Fruit fly (Drosophila melanogaster): ENCODE measurements around the gene PolD1.

PolD1 gene

DNA sequence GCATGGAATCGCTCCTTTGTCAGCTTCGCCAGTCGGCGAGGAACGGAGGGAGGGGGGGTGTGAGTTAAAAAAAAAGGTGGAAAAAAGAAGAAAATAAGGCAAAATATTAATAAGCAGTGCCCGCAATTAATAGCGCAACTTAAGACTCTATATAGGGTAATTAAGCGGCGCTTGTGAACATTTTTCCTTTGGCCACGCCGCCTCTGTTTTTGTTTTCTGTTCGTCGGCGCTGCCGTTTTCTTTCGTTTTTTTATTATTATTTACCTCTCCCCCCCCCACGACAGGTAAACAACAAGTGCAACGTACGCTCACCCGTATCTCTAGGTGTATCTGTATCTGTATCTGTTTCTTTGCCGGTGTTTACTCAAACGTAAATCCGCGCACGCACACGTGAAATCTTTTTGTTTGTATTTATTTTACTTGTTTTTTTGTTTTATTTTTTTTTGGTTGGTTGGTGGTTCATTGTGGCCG lies 39.6 kb upstream of the PolD1 start (continued):
- TF ChIP-seq CG10147 (GFP tag; optimal IDR thresholded peaks at IDR 0.05) (no peak), CG12942 (GFP tag; optimal IDR thresholded peaks at IDR 0.05) (no peak), dpn (GFP tag; optimal IDR thresholded peaks at IDR 0.05) (peak in 1 of 2 experiments; percentile 56), E2f1 (GFP tag; IDR thresholded peaks at IDR 0.05) (peak; percentile 36; the same call in 1 of the 2 replicates), CG3281 (GFP tag; optimal IDR thresholded peaks at IDR 0.05) (peak; percentile 13), NC2α (GFP tag; optimal IDR thresholded peaks at IDR 0.05) (peak; percentile 14), cg (GFP tag; optimal IDR thresholded peaks at IDR 0.05) (peak; percentile 58), CG5180 (GFP tag; optimal IDR thresholded peaks at IDR 0.05) (peak; percentile 64), ro (GFP tag; IDR thresholded peaks at IDR 0.05) (no peak), lola (GFP tag; optimal IDR thresholded peaks at IDR 0.05) (peak in 1 of 3 experiments; percentile 7), Rfx (GFP tag; IDR thresholded peaks at IDR 0.05) (peak; percentile 49; the same call in 1 of the 2 replicates), slou (GFP tag; optimal IDR thresholded peaks at IDR 0.05) (no peak), p53 (GFP tag; optimal IDR thresholded peaks at IDR 0.05) (no peak), stc (GFP tag; IDR thresholded peaks at IDR 0.05) (no peak; the same call in none of the 2 replicates), Neu2 (GFP tag; optimal IDR thresholded peaks at IDR 0.05; ENCODE audit: borderline replicate concordance) (no peak), cas (GFP tag; IDR thresholded peaks at IDR 0.05) (no peak), CG2129 (GFP tag; IDR thresholded peaks at IDR 0.05; ENCODE audit: partially characterized antibody) (no peak), Lpt (GFP tag; optimal IDR thresholded peaks at IDR 0.05) (no peak), CG12299 (tag; optimal IDR thresholded peaks at IDR 0.05) (no peak), Dfd (GFP tag; optimal IDR thresholded peaks at IDR 0.05) (no peak), CG8089 (GFP tag; optimal IDR thresholded peaks at IDR 0.05) (peak; percentile 27), run (tag; optimal IDR thresholded peaks at IDR 0.05) (peak; percentile 24), trem (tag; optimal IDR thresholded peaks at IDR 0.05) (no peak), Hey (tag; optimal IDR thresholded peaks at IDR 0.05) (no peak), sna (GFP tag; IDR thresholded peaks at IDR 0.05; ENCODE audit: partially characterized antibody) (no peak), YL-1 (GFP tag; optimal IDR thresholded peaks at IDR 0.05) (peak; percentile 39), chn (GFP tag; optimal IDR thresholded peaks at IDR 0.05) (no peak), CG4707 (GFP tag; optimal IDR thresholded peaks at IDR 0.05) (peak; percentile 19), kni (GFP tag; optimal IDR thresholded peaks at IDR 0.05) (peak; percentile 87), btn (GFP tag; optimal IDR thresholded peaks at IDR 0.05) (peak; percentile 20), sens (GFP tag) (peak; percentile 95), CG5245 (GFP tag; optimal IDR thresholded peaks at IDR 0.05) (no peak), sr (GFP tag; IDR thresholded peaks at IDR 0.05) (0 out of 3 replicates have a peak, but pooled peaks have one; percentile 31), CG18262 (tag; optimal IDR thresholded peaks at IDR 0.05) (no peak), rib (GFP tag; IDR thresholded peaks at IDR 0.05) (peak; percentile 70; the same call in 1 of the 2 replicates), CG9727 (GFP tag; optimal IDR thresholded peaks at IDR 0.05) (peak; percentile 64), CTCF (GFP tag; optimal IDR thresholded peaks at IDR 0.05) (no peak), da (GFP tag; optimal IDR thresholded peaks at IDR 0.05) (no peak), MBD-R2 (GFP tag; IDR thresholded peaks at IDR 0.05) (no peak), kah (GFP tag; optimal IDR thresholded peaks at IDR 0.05) (peak; percentile 51), grn (GFP tag; optimal IDR thresholded peaks at IDR 0.05) (peak; percentile 72), CG16813 (GFP tag; IDR thresholded peaks at IDR 0.05; ENCODE audit: partially characterized antibody) (no peak), oc (tag; optimal IDR thresholded peaks at IDR 0.05) (peak; percentile 38), CG18011 (GFP tag; optimal IDR thresholded peaks at IDR 0.05) (peak; percentile 9), CG2712 (tag; optimal IDR thresholded peaks at IDR 0.05) (peak; percentile 15), CG2875 (GFP tag; optimal IDR thresholded peaks at IDR 0.05) (peak; percentile 54), mld (GFP tag; IDR thresholded peaks at IDR 0.05; ENCODE audit: partially characterized antibody) (no peak), CG11398 (GFP tag; optimal IDR thresholded peaks at IDR 0.05) (peak; percentile 49), CG16863 (GFP tag; optimal IDR thresholded peaks at IDR 0.05) (peak; percentile 1), CG31388 (GFP tag; optimal IDR thresholded peaks at IDR 0.05) (no peak), CG11504 (tag; optimal IDR thresholded peaks at IDR 0.05) (peak; percentile 34)
